Worm (Caenorhabditis elegans) whole organism, mixed stage, embryonic: ENCODE results near the gene dmsr-7.

Source experiments
- M03D4.4 ChIP-seq: sonication (generic microtip); optimal IDR thresholded peaks from 2 replicates; lab custom pipeline; 2017; ENCODE audit warnings: mild to moderate bottlenecking, missing genetic modification characterization, missing compliant biosample characterization
- bed-3 ChIP-seq: fragments of 200-800 bp; sonication (Bioruptor generic); optimal IDR thresholded peaks from 3 replicates; lab custom pipeline; 2018; ENCODE audit warnings: mild to moderate bottlenecking, missing genetic modification characterization, moderate library complexity, missing compliant biosample characterization
- blmp-1 ChIP-seq: fragments of 150-350 bp; optimal IDR thresholded peaks from 2 replicates; lab custom pipeline; 2014; ENCODE audit warnings: missing biosample characterization, missing genetic modification characterization
- ceh-39 ChIP-seq: fragments of 150-350 bp; optimal IDR thresholded peaks from 2 replicates; lab custom pipeline; 2014; ENCODE audit warnings: missing biosample characterization, missing genetic modification characterization
- ceh-43 ChIP-seq: fragments of 200-800 bp; sonication (Bioruptor generic); optimal IDR thresholded peaks from 2 replicates; lab custom pipeline; 2018; ENCODE audit warnings: mild to moderate bottlenecking, missing genetic modification characterization, moderate library complexity, missing compliant biosample characterization
- ceh-83 ChIP-seq: fragments of 200-800 bp; sonication (Bioruptor generic); optimal IDR thresholded peaks from 2 replicates; lab custom pipeline; 2018; ENCODE audit warnings: mild to moderate bottlenecking, missing genetic modification characterization, missing compliant biosample characterization
- ces-1 ChIP-seq: fragments of 150-350 bp; optimal IDR thresholded peaks from 2 replicates; lab custom pipeline; 2014; ENCODE audit warnings: missing biosample characterization, missing genetic modification reagents, missing genetic modification characterization
- cnd-1 ChIP-seq: fragments of 200-800 bp; sonication (Bioruptor generic); optimal IDR thresholded peaks from 2 replicates; lab custom pipeline; 2018; ENCODE audit warnings: mild to moderate bottlenecking, missing genetic modification characterization, missing compliant biosample characterization
- drap-1 ChIP-seq: fragments of 200-800 bp; sonication (Bioruptor generic); optimal IDR thresholded peaks from 3 replicates; lab custom pipeline; 2018; ENCODE audit warnings: mild to moderate bottlenecking, missing genetic modification characterization, missing compliant biosample characterization
- elt-1 ChIP-seq: sonication (generic microtip); optimal IDR thresholded peaks from 2 replicates; lab custom pipeline; 2017; ENCODE audit warnings: missing genetic modification characterization, mild to moderate bottlenecking, missing compliant biosample characterization, antibody characterized with exemption, moderate library complexity, borderline replicate concordance; ENCODE audit not compliant: insufficient read depth
- flh-1 ChIP-seq: fragments of 200-800 bp; sonication (Bioruptor generic); optimal IDR thresholded peaks from 2 replicates; lab custom pipeline; 2018; ENCODE audit warnings: mild to moderate bottlenecking, missing genetic modification characterization, moderate library complexity, missing compliant biosample characterization
- ham-2 ChIP-seq: fragments of 200-800 bp; sonication (Bioruptor generic); optimal IDR thresholded peaks from 2 replicates; lab custom pipeline; 2018; ENCODE audit warnings: mild to moderate bottlenecking, missing genetic modification characterization, missing compliant biosample characterization
- hlh-1 ChIP-seq: fragments of 150-350 bp; optimal IDR thresholded peaks from 2 replicates; lab custom pipeline; 2014; ENCODE audit warnings: missing biosample characterization, missing genetic modification reagents, missing genetic modification characterization
- lin-13 ChIP-seq: fragments of 150-350 bp; optimal IDR thresholded peaks from 2 replicates; lab custom pipeline; 2014; ENCODE audit warnings: missing biosample characterization, missing genetic modification characterization
- lin-32 ChIP-seq: fragments of 200-800 bp; sonication (Bioruptor generic); optimal IDR thresholded peaks from 2 replicates; lab custom pipeline; 2018; ENCODE audit warnings: mild to moderate bottlenecking, missing genetic modification characterization, missing compliant biosample characterization
- lsy-2 ChIP-seq: fragments of 150-350 bp; optimal IDR thresholded peaks from 2 replicates; lab custom pipeline; 2014; ENCODE audit warnings: missing biosample characterization, missing genetic modification characterization
- mab-5 ChIP-seq: fragments of 150-350 bp; optimal IDR thresholded peaks from 2 replicates; lab custom pipeline; 2014; ENCODE audit warnings: missing biosample characterization, missing genetic modification characterization
- mep-1 ChIP-seq: fragments of 150-350 bp; optimal IDR thresholded peaks from 2 replicates; lab custom pipeline; 2017; ENCODE audit warnings: missing biosample characterization, missing genetic modification reagents, missing genetic modification characterization, inconsistent platforms
- mls-2 ChIP-seq: sonication (generic microtip); optimal IDR thresholded peaks from 2 replicates; lab custom pipeline; 2016; ENCODE audit warnings: mild to moderate bottlenecking, missing genetic modification characterization, moderate library complexity, missing compliant biosample characterization
- nhr-12 ChIP-seq: fragments of 150-350 bp; optimal IDR thresholded peaks from 2 replicates; lab custom pipeline; 2014; ENCODE audit warnings: missing biosample characterization, missing genetic modification characterization
- nhr-2 ChIP-seq: fragments of 150-350 bp; optimal IDR thresholded peaks from 2 replicates; lab custom pipeline; 2014; ENCODE audit warnings: missing biosample characterization, missing genetic modification characterization
- nhr-237 ChIP-seq: fragments of 150-350 bp; optimal IDR thresholded peaks from 2 replicates; lab custom pipeline; 2014; ENCODE audit warnings: missing biosample characterization, missing genetic modification characterization
- nhr-28 ChIP-seq: fragments of 150-350 bp; optimal IDR thresholded peaks from 2 replicates; lab custom pipeline; 2014; ENCODE audit warnings: missing biosample characterization, missing genetic modification characterization
- nhr-76 ChIP-seq: sonication (generic microtip); optimal IDR thresholded peaks from 2 replicates; lab custom pipeline; 2017; ENCODE audit warnings: missing biosample characterization, missing genetic modification characterization
- pha-4 ChIP-seq: fragments of 150-350 bp; optimal IDR thresholded peaks from 2 replicates; lab custom pipeline; 2018; ENCODE audit warnings: missing biosample characterization, missing genetic modification reagents, missing genetic modification characterization
- sem-2 ChIP-seq: fragments of 200-800 bp; sonication (Bioruptor generic); optimal IDR thresholded peaks from 2 replicates; lab custom pipeline; 2018; ENCODE audit warnings: mild to moderate bottlenecking, missing genetic modification characterization, missing compliant biosample characterization
- sptf-1 ChIP-seq: sonication (generic microtip); optimal IDR thresholded peaks from 2 replicates; lab custom pipeline; 2017; ENCODE audit warnings: mild to moderate bottlenecking, missing genetic modification characterization, moderate library complexity, missing compliant biosample characterization
- tbx-8 ChIP-seq: fragments of 200-800 bp; sonication (Bioruptor generic); optimal IDR thresholded peaks from 2 replicates; lab custom pipeline; 2018; ENCODE audit warnings: mild to moderate bottlenecking, missing genetic modification characterization, moderate library complexity, missing compliant biosample characterization
- unc-39 ChIP-seq: fragments of 150-350 bp; optimal IDR thresholded peaks from 2 replicates; lab custom pipeline; 2014; ENCODE audit warnings: missing biosample characterization, missing genetic modification characterization
- unc-62 ChIP-seq: fragments of 150-350 bp; optimal IDR thresholded peaks from 2 replicates; lab custom pipeline; 2014; ENCODE audit warnings: missing biosample characterization, missing genetic modification reagents, missing genetic modification characterization
- zip-8 ChIP-seq: fragments of 150-350 bp; optimal IDR thresholded peaks from 2 replicates; lab custom pipeline; 2014; ENCODE audit warnings: missing biosample characterization, missing genetic modification characterization
- ztf-11 ChIP-seq: fragments of 150-350 bp; optimal IDR thresholded peaks from 2 replicates; lab custom pipeline; 2014; ENCODE audit warnings: missing biosample characterization, missing genetic modification characterization

The dmsr-7 gene

DNA sequence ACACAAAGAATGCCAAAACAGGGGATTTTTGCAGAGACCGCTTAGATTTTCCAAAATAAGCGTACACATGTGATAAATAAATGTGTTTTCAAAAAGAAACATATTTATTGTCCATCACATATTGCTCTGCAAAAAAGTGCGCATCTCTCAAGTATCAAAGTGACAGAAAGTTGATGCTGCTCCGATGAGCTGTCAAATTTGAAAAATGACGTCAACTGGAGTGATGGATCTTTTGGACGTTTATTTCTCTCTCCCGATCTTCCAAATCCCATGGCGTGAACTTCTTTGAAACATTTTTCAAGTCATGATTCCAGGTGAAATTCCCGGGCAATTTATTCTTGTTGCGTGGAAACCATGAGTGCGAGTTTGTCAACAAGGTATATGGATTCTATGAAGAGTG, 3.8 kb downstream of the dmsr-7 start:
- TF ChIP-seq unc-62 (GFP tag; lab: Kevin White, UChicago), result peak; percentile 88
- no peak for TF ChIP-seq ceh-83 (GFP tag; lab: Kevin White, UChicago)
- no peak for TF ChIP-seq flh-1 (GFP tag; lab: Kevin White, UChicago)

DNA sequence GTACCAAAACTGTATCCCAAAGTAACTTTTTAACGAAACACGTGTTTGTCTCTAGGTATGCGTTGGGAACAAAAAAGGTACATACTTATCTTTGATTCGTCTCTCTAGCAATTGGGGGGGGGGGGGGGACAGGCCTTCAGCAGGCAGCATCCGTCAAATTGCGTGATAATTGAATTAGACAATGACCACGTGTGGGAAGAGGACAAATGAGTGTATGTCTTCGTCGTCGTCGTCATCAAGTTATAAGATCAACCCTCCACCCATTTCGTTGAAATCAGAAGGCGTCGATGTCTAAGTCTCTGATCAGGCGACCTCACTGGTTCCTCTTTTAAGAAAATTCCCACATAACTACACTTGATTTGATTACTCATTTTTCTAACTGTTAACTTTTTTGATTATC, 5.5 kb downstream of the dmsr-7 start, which contains the start of gene F08F3.4:
Gene F08F3.4, plus strand, starts transcription at position 277 of the 400 bp plus-strand sequence.
- TF ChIP-seq lsy-2 (no peak), mab-5 (tag; lab: Kevin White, UChicago) (no peak), lin-13 (tag; lab: Kevin White, UChicago) (no peak), M03D4.4 (tag; lab: Kevin White, UChicago) (no peak), nhr-2 (no peak), ceh-39 (tag; lab: Kevin White, UChicago) (no peak), ceh-83 (GFP tag; lab: Kevin White, UChicago) (no peak), elt-1 (no peak), nhr-12 (tag; lab: Kevin White, UChicago) (no peak), flh-1 (GFP tag; lab: Kevin White, UChicago) (no peak), nhr-28 (tag; lab: Kevin White, UChicago) (no peak), mep-1 (tag; lab: Kevin White, UChicago) (no peak), zip-8 (tag; lab: Kevin White, UChicago) (no peak), ceh-43 (no peak), unc-62 (GFP tag; lab: Kevin White, UChicago) (no peak), nhr-76 (tag; lab: Kevin White, UChicago) (no peak)

DNA sequence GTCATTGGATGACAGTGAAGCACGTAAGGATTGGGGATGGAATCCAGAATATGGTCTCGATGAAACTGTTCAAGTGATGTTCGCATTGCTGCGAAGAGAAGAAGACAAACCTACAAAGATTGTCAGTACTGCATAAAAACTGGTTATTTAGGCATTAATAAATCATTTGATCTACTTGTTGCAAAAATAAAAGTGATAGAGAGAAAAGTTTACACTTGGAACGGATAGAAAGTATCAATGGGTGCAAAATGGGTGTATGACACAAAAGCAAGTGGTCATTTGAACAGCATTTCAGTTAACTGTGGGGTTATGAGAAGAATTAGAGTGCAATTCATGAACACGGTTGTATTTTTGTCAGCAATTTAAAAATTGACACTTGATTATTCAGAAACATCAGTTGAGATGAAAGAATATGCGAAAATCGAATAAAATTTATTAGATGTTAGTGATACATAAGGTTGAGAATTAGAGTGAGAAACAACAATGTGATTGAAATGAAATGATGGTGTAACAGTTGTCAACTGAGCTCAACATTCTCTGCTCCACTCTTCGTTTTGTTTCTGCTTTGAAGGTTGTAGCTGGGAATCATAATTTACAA, 7.8 kb downstream of the dmsr-7 start, which contains the start of gene F08F3.10:
Gene F08F3.10, plus strand, starts transcription at position 548 of the 598 bp plus-strand sequence.
- TF ChIP-seq sptf-1 (tag; lab: Kevin White, UChicago) (no peak), nhr-2 (no peak), hlh-1 (peak; percentile 34), bed-3 (no peak), ceh-83 (GFP tag; lab: Kevin White, UChicago) (no peak), M03D4.4 (tag; lab: Kevin White, UChicago) (no peak), lin-13 (tag; lab: Kevin White, UChicago) (no peak), ceh-43 (no peak), mep-1 (tag; lab: Kevin White, UChicago) (no peak)

ce11 chrV:5419915-5420314, 14.8 kb downstream of the dmsr-7 start, which contains the start of gene F08F3.6:
TSS of gene F08F3.6 (minus strand) at chrV:5420067.
- TF ChIP-seq mep-1 (tag; lab: Kevin White, UChicago) (no peak), cnd-1 (tag; lab: Kevin White, UChicago) (no peak), mab-5 (tag; lab: Kevin White, UChicago) (no peak), drap-1 (no peak), tbx-8 (no peak), ztf-11 (tag; lab: Kevin White, UChicago) (no peak), unc-39 (tag; lab: Kevin White, UChicago) (no peak)

DNA sequence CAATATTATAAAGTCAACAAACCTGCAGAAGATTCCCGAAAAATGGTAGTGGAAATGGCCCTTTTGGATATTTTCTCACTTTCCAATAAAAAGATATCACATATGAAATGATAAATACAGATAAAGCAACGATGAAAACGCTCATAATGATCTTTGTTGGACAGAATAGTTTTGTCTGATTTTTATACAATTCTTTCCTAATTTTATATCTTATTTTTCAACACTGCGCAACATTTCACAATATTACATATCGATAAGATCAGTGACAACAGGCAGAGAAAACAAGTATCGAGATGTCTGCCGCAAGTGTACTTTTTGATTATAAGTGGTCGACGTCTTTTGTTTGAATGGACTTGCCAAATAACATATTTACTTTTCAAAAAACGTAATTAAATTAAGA, 18.0 kb downstream of the dmsr-7 start, which contains the start of gene cyp-14A5:
Gene cyp-14A5, minus strand, starts transcription at position 163 of the 400 bp plus-strand sequence.
- TF ChIP-seq elt-1 (peak; percentile 2), unc-39 (tag; lab: Kevin White, UChicago) (no peak)

- no peak for TF ChIP-seq ceh-39 (tag; lab: Kevin White, UChicago)
- no peak for TF ChIP-seq M03D4.4 (tag; lab: Kevin White, UChicago)
- peak; percentile 81 for TF ChIP-seq elt-1
- TF ChIP-seq, all 35 proteins: peak for 1
These were observed 19.9 kb downstream of the dmsr-7 start for ce11 chrV:5425008-5425407.

- TF ChIP-seq nhr-2 (no peak), nhr-76 (tag; lab: Kevin White, UChicago) (no peak)
These were observed 21.2 kb downstream of the dmsr-7 start for ce11 chrV:5426337-5426736.

- no peak for TF ChIP-seq ham-2 (GFP tag; lab: Kevin White, UChicago)
- no peak for TF ChIP-seq nhr-76 (tag; lab: Kevin White, UChicago)
- no peak for TF ChIP-seq lin-32 (GFP tag; lab: Kevin White, UChicago)
- TF ChIP-seq lsy-2, result no peak
- TF ChIP-seq unc-62 (GFP tag; lab: Kevin White, UChicago), result no peak
- TF ChIP-seq ceh-83 (GFP tag; lab: Kevin White, UChicago), result no peak
- no peak for TF ChIP-seq nhr-237 (tag; lab: Kevin White, UChicago)
- TF ChIP-seq blmp-1, result no peak
- no peak for TF ChIP-seq elt-1
- no peak for TF ChIP-seq hlh-1
- TF ChIP-seq ces-1 (GFP tag; lab: Kevin White, UChicago), result no peak
- TF ChIP-seq nhr-28 (tag; lab: Kevin White, UChicago), result no peak
- TF ChIP-seq sem-2 (GFP tag; lab: Kevin White, UChicago), result no peak
- TF ChIP-seq M03D4.4 (tag; lab: Kevin White, UChicago), result no peak
- TF ChIP-seq nhr-2, result no peak
- no peak for TF ChIP-seq mls-2 (tag; lab: Kevin White, UChicago)
- no peak for TF ChIP-seq pha-4 (tag; lab: Kevin White, UChicago)
- TF ChIP-seq sptf-1 (tag; lab: Kevin White, UChicago), result no peak
- no peak for TF ChIP-seq bed-3
These were observed 22.7 kb downstream of the dmsr-7 start, which contains the start of gene rhr-1 for ce11 chrV:5427860-5428259. TSS of gene rhr-1 (plus strand) at chrV:5428160.
